Worm (Caenorhabditis elegans) whole organism, late embryonic: ENCODE data around the gene molo-1.

ENCODE experiments used
- C08G9.2 ChIP-seq: sonication (generic microtip); optimal IDR thresholded peaks from 2 replicates; lab custom pipeline; 2016; ENCODE audit warnings: mild to moderate bottlenecking, missing genetic modification characterization, moderate library complexity, missing compliant biosample characterization
- C38D4.7 ChIP-seq: fragments of 200-800 bp; sonication (Bioruptor generic); optimal IDR thresholded peaks from 2 replicates; lab custom pipeline; 2018; ENCODE audit warnings: mild to moderate bottlenecking, missing genetic modification characterization, moderate library complexity, missing compliant biosample characterization
- F13H6.1 ChIP-seq: sonication (generic microtip); optimal IDR thresholded peaks from 2 replicates; lab custom pipeline; 2016; ENCODE audit warnings: missing genetic modification characterization, missing compliant biosample characterization
- T23F11.4 ChIP-seq: fragments of 200-800 bp; sonication (Bioruptor generic); optimal IDR thresholded peaks from 2 replicates; lab custom pipeline; 2018; ENCODE audit warnings: mild to moderate bottlenecking, missing genetic modification characterization, missing compliant biosample characterization
- Y22D7AL.16 ChIP-seq: sonication (generic microtip); optimal IDR thresholded peaks from 2 replicates; lab custom pipeline; 2016; ENCODE audit warnings: missing genetic modification characterization, missing compliant biosample characterization
- ama-1 ChIP-seq: fragments of 150-350 bp; optimal IDR thresholded peaks from 2 replicates; lab custom pipeline; 2014
- ceh-14 ChIP-seq: sonication (generic microtip); optimal IDR thresholded peaks from 2 replicates; lab custom pipeline; 2016; ENCODE audit warnings: missing genotype, missing genetic modification characterization, missing compliant biosample characterization
- ceh-19 ChIP-seq: fragments of 200-800 bp; sonication (Bioruptor generic); optimal IDR thresholded peaks from 2 replicates; lab custom pipeline; 2018; ENCODE audit warnings: mild to moderate bottlenecking, missing genetic modification characterization, missing compliant biosample characterization
- ceh-2 ChIP-seq: sonication (generic microtip); optimal IDR thresholded peaks from 2 replicates; lab custom pipeline; 2016; ENCODE audit warnings: missing genotype, missing genetic modification characterization, missing compliant biosample characterization
- ceh-30 ChIP-seq: fragments of 150-350 bp; optimal IDR thresholded peaks from 2 replicates; lab custom pipeline; 2014; ENCODE audit warnings: missing biosample characterization, missing genetic modification characterization
- ceh-31 ChIP-seq: sonication (generic microtip); optimal IDR thresholded peaks from 2 replicates; lab custom pipeline; 2016; ENCODE audit warnings: missing genetic modification characterization, missing compliant biosample characterization
- ceh-34 ChIP-seq: sonication (generic microtip); optimal IDR thresholded peaks from 2 replicates; lab custom pipeline; 2016; ENCODE audit warnings: mild to moderate bottlenecking, missing genetic modification characterization, missing compliant biosample characterization
- ceh-45 ChIP-seq: fragments of 200-800 bp; sonication (Bioruptor generic); IDR thresholded peaks from 2 replicates; pipeline ENCODE4 v1.3.6; 2022; ENCODE audit warnings: missing genetic modification reagents, missing genetic modification characterization, missing compliant biosample characterization
- dve-1 ChIP-seq: sonication (generic microtip); optimal IDR thresholded peaks from 2 replicates; lab custom pipeline; 2017; ENCODE audit warnings: antibody characterized with exemption, mild to moderate bottlenecking, missing genetic modification characterization, missing compliant biosample characterization
- ets-4 ChIP-seq: sonication (generic microtip); optimal IDR thresholded peaks from 2 replicates; lab custom pipeline; 2016; ENCODE audit warnings: missing genetic modification characterization, missing compliant biosample characterization
- eyg-1 ChIP-seq: sonication (generic microtip); optimal IDR thresholded peaks from 2 replicates; lab custom pipeline; 2016; ENCODE audit warnings: missing genotype, missing genetic modification characterization, missing compliant biosample characterization
- fkh-6 ChIP-seq: sonication (generic microtip); optimal IDR thresholded peaks from 2 replicates; lab custom pipeline; 2016; ENCODE audit warnings: missing genetic modification characterization, missing compliant biosample characterization
- gmeb-2 ChIP-seq: sonication (generic microtip); optimal IDR thresholded peaks from 2 replicates; lab custom pipeline; 2016; ENCODE audit warnings: missing genetic modification characterization, inconsistent platforms, missing compliant biosample characterization
- hlh-13 ChIP-seq: fragments of 200-800 bp; sonication (Bioruptor generic); optimal IDR thresholded peaks from 2 replicates; lab custom pipeline; 2018; ENCODE audit warnings: mild to moderate bottlenecking, missing genetic modification characterization, missing compliant biosample characterization
- hlh-15 ChIP-seq: sonication (generic microtip); optimal IDR thresholded peaks from 2 replicates; lab custom pipeline; 2016; ENCODE audit warnings: missing genetic modification characterization, missing compliant biosample characterization
- hlh-30 ChIP-seq: sonication (generic microtip); optimal IDR thresholded peaks from 2 replicates; lab custom pipeline; 2017; ENCODE audit warnings: antibody characterized with exemption, missing genetic modification characterization, missing compliant biosample characterization; ENCODE audit not compliant: insufficient read depth
- hlh-8 ChIP-seq: sonication (generic microtip); optimal IDR thresholded peaks from 2 replicates; lab custom pipeline; 2016; ENCODE audit warnings: missing genotype, missing genetic modification characterization, missing compliant biosample characterization
- lim-6 ChIP-seq: sonication (generic microtip); optimal IDR thresholded peaks from 2 replicates; lab custom pipeline; 2016; ENCODE audit warnings: missing genetic modification characterization, missing compliant biosample characterization
- lin-11 ChIP-seq: fragments of 200-800 bp; sonication (Bioruptor generic); optimal IDR thresholded peaks from 2 replicates; lab custom pipeline; 2018; ENCODE audit warnings: mild to moderate bottlenecking, missing genetic modification characterization, missing compliant biosample characterization
- nfya-1 ChIP-seq: sonication (generic microtip); optimal IDR thresholded peaks from 2 replicates; lab custom pipeline; 2017; ENCODE audit warnings: missing genetic modification characterization, mild to moderate bottlenecking, missing compliant biosample characterization, antibody characterized with exemption, moderate library complexity
- nhr-232 ChIP-seq: sonication (generic microtip); optimal IDR thresholded peaks from 2 replicates; lab custom pipeline; 2016; ENCODE audit warnings: missing genetic modification characterization, missing compliant biosample characterization
- odd-2 ChIP-seq: sonication (generic microtip); optimal IDR thresholded peaks from 2 replicates; lab custom pipeline; 2017; ENCODE audit warnings: antibody characterized with exemption, mild to moderate bottlenecking, missing genetic modification characterization, missing compliant biosample characterization
- pat-9 ChIP-seq: fragments of 200-800 bp; sonication (Bioruptor generic); optimal IDR thresholded peaks from 2 replicates; lab custom pipeline; 2018; ENCODE audit warnings: mild to moderate bottlenecking, missing genetic modification characterization, moderate library complexity, missing compliant biosample characterization
- pax-1 ChIP-seq: fragments of 150-350 bp; optimal IDR thresholded peaks from 2 replicates; lab custom pipeline; 2014; ENCODE audit warnings: missing biosample characterization, missing genetic modification characterization
- pha-4 ChIP-seq: fragments of 150-350 bp; optimal IDR thresholded peaks from 2 replicates; lab custom pipeline; 2018; ENCODE audit warnings: missing biosample characterization, missing genetic modification reagents, missing genetic modification characterization
- ref-2 ChIP-seq: sonication (generic microtip); optimal IDR thresholded peaks from 2 replicates; lab custom pipeline; 2016; ENCODE audit warnings: missing genetic modification characterization, missing compliant biosample characterization
- rnt-1 ChIP-seq: sonication (generic microtip); optimal IDR thresholded peaks from 2 replicates; lab custom pipeline; 2016; ENCODE audit warnings: missing genetic modification characterization, missing compliant biosample characterization
- sdc-2 ChIP-seq: sonication (generic microtip); optimal IDR thresholded peaks from 2 replicates; lab custom pipeline; 2016; ENCODE audit warnings: missing genotype, missing genetic modification characterization, missing compliant biosample characterization
- sox-2 ChIP-seq: fragments of 200-800 bp; sonication (Bioruptor generic); IDR thresholded peaks from 2 replicates; pipeline ENCODE4 v1.3.6; 2022; ENCODE audit warnings: missing genetic modification reagents, missing genetic modification characterization, missing compliant biosample characterization
- sox-4 ChIP-seq: sonication (generic microtip); optimal IDR thresholded peaks from 2 replicates; lab custom pipeline; 2017; ENCODE audit warnings: mild to moderate bottlenecking, missing genetic modification characterization, inconsistent platforms, missing compliant biosample characterization
- syd-9 ChIP-seq: sonication (generic microtip); optimal IDR thresholded peaks from 2 replicates; lab custom pipeline; 2016; ENCODE audit warnings: mild to moderate bottlenecking, missing genetic modification characterization, moderate library complexity, missing compliant biosample characterization
- ttx-3 ChIP-seq: sonication (generic microtip); optimal IDR thresholded peaks from 2 replicates; lab custom pipeline; 2016; ENCODE audit warnings: missing genetic modification reagents, missing genetic modification characterization, missing compliant biosample characterization
- unc-42 ChIP-seq: sonication (generic microtip); optimal IDR thresholded peaks from 2 replicates; lab custom pipeline; 2016; ENCODE audit warnings: missing genotype, missing genetic modification characterization, missing compliant biosample characterization
- unc-55 ChIP-seq: sonication (generic microtip); optimal IDR thresholded peaks from 2 replicates; lab custom pipeline; 2017; ENCODE audit warnings: missing biosample characterization, missing genetic modification reagents, missing genetic modification characterization
- unc-86 ChIP-seq: sonication (generic microtip); optimal IDR thresholded peaks from 2 replicates; lab custom pipeline; 2016; ENCODE audit warnings: missing genetic modification characterization, missing compliant biosample characterization
- ztf-16 ChIP-seq: sonication (generic microtip); optimal IDR thresholded peaks from 2 replicates; lab custom pipeline; 2017; ENCODE audit warnings: missing genetic modification characterization, missing compliant biosample characterization

molo-1 gene

ce11 chrIII:5621236-5621635 is 47.4 kb downstream of the molo-1 start (continued):
- no peak for TF ChIP-seq C38D4.7 (GFP tag; lab: Kevin White, UChicago)
- TF ChIP-seq hlh-13 (GFP tag; lab: Kevin White, UChicago) = no peak
- no peak for TF ChIP-seq ceh-45 (GFP tag; lab: Robert Waterston, UW)
- no peak for TF ChIP-seq eyg-1 (tag; lab: Kevin White, UChicago)
- TF ChIP-seq pat-9 (tag; lab: Kevin White, UChicago) = no peak
- no peak for TF ChIP-seq ama-1
- TF ChIP-seq ceh-19 (GFP tag; lab: Kevin White, UChicago) = peak; percentile 40
- peak; percentile 23 for TF ChIP-seq hlh-30 (tag; lab: Kevin White, UChicago)
- TF ChIP-seq unc-86 (tag; lab: Kevin White, UChicago) = no peak
- no peak for TF ChIP-seq ttx-3
- TF ChIP-seq odd-2 = no peak
- no peak for TF ChIP-seq lim-6 (tag; lab: Kevin White, UChicago)
- no peak for TF ChIP-seq hlh-15 (tag; lab: Kevin White, UChicago)
- TF ChIP-seq ceh-34 = peak; percentile 34
- TF ChIP-seq T23F11.4 = no peak
- TF ChIP-seq rnt-1 = no peak
- no peak for TF ChIP-seq syd-9 (tag; lab: Kevin White, UChicago)
- no peak for TF ChIP-seq ceh-30 (tag; lab: Kevin White, UChicago)
- no peak for TF ChIP-seq sdc-2
- TF ChIP-seq pha-4 (tag; lab: Kevin White, UChicago) = no peak
- TF ChIP-seq unc-42 (tag; lab: Kevin White, UChicago) = peak; percentile 42
- peak; percentile 33 for TF ChIP-seq ref-2 (tag; lab: Kevin White, UChicago)
- TF ChIP-seq gmeb-2 = no peak
- no peak for TF ChIP-seq sox-2 (GFP tag; lab: Robert Waterston, UW)
- TF ChIP-seq pax-1 (tag; lab: Kevin White, UChicago) = no peak
- TF ChIP-seq nfya-1 (tag; lab: Kevin White, UChicago) = peak; percentile 76
- TF ChIP-seq C08G9.2 = no peak
- no peak for TF ChIP-seq nhr-232 (tag; lab: Kevin White, UChicago)
- peak; percentile 17 for TF ChIP-seq ceh-2
- TF ChIP-seq ztf-16 (tag; lab: Kevin White, UChicago) = no peak
- no peak for TF ChIP-seq fkh-6 (tag; lab: Kevin White, UChicago)
- peak; percentile 28 for TF ChIP-seq dve-1 (tag; lab: Kevin White, UChicago)
- TF ChIP-seq sox-4 (tag; lab: Kevin White, UChicago) = peak; percentile 11
- peak; percentile 77 for TF ChIP-seq ceh-31 (tag; lab: Kevin White, UChicago)
- TF ChIP-seq hlh-8 (tag; lab: Kevin White, UChicago) = no peak
- TF ChIP-seq ceh-14 (tag; lab: Kevin White, UChicago) = peak; percentile 33

DNA sequence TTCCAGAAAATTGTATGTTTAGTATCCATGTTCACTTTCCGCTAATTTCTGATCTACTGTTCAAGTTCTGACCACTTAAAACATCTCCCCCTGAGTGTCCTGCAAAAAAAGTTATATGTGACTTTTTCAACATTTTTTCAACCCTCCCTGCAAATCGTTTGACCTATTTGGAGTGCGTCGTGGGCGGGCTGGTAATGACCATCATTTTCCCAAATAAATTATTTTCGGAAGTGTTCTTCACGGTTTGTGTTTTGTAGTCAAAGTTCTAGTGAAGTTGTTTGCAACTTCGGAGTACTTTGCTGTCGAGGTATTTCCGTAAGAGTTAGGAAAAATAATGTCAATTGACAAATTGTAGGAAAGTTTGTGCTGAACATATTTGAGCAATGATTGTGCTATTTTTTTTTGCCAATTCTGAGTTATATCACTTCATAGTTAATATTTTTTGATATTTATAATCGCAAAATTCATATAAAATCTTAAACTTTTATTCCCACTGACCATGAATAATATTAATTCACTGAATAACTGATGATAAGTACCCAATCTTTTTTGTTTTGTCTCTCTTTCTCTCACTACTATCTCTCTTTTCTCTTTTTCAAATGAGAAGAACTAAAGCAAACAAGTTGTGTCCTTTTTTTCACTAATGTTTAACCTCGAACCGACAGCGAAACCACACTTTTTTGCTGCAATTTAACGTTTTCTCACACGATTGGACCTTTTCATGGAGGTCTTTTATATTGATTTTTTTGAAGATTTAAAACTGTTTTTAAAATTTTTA is 48.6 kb downstream of the molo-1 start:
- TF ChIP-seq sox-4 (tag; lab: Kevin White, UChicago) (no peak), Y22D7AL.16 (tag; lab: Kevin White, UChicago) (no peak), fkh-6 (tag; lab: Kevin White, UChicago) (no peak), ets-4 (tag; lab: Kevin White, UChicago) (no peak), ztf-16 (tag; lab: Kevin White, UChicago) (no peak), F13H6.1 (tag; lab: Kevin White, UChicago) (no peak), lin-11 (tag; lab: Kevin White, UChicago) (no peak), unc-55 (GFP tag; lab: Kevin White, UChicago) (no peak), ceh-45 (GFP tag; lab: Robert Waterston, UW) (no peak)
- TF ChIP-seq, all 69 proteins: peak for 0
